Worm (Caenorhabditis elegans) whole organism, L4 larva: ENCODE data around the gene str-248.
"Not testable (repeated sequence)": the region's sequence is repeated elsewhere in the genome, so short reads cannot be mapped to it uniquely, and the experiment has no call there.

Source experiments
- F10B5.3 ChIP-seq: sonication (generic microtip); optimal IDR thresholded peaks from 2 replicates; lab custom pipeline; 2016; ENCODE audit warnings: mild to moderate bottlenecking, missing genetic modification characterization, missing compliant biosample characterization
- F37D6.2 ChIP-seq: sonication (generic microtip); optimal IDR thresholded peaks from 2 replicates; lab custom pipeline; 2016; ENCODE audit warnings: mild to moderate bottlenecking, missing genetic modification characterization, missing compliant biosample characterization
- F44E2.7 ChIP-seq: fragments of 200-800 bp; sonication (Bioruptor generic); IDR thresholded peaks from 2 replicates; pipeline ENCODE4 v2.1.2; 2022; ENCODE audit warnings: missing genetic modification characterization, missing compliant biosample characterization
- Y75B8A.6 ChIP-seq: fragments of 200-800 bp; sonication (Bioruptor generic); IDR thresholded peaks from 2 replicates; pipeline ENCODE4 v1.3.6; 2022; ENCODE audit warnings: missing genetic modification reagents, missing genetic modification characterization, missing compliant biosample characterization
- ZK337.2 ChIP-seq: fragments of 200-800 bp; sonication (Bioruptor generic); IDR thresholded peaks from 2 replicates; pipeline ENCODE4 v1.3.6; 2022; ENCODE audit warnings: missing genetic modification reagents, missing genetic modification characterization, missing compliant biosample characterization
- aha-1 ChIP-seq: fragments of 150-350 bp; peaks from one replicate; lab custom pipeline; 2014; ENCODE audit warnings: missing biosample characterization, missing genetic modification characterization
- arid-1 ChIP-seq: fragments of 200-800 bp; sonication (Bioruptor generic); conservative IDR thresholded peaks from 2 replicates; pipeline ENCODE4 v1.3.6; 2022; ENCODE audit warnings: missing genetic modification reagents, missing genetic modification characterization, missing compliant biosample characterization
- attf-4 ChIP-seq: sonication (generic microtip); optimal IDR thresholded peaks from 3 replicates; lab custom pipeline; 2017; ENCODE audit warnings: missing biosample characterization, missing genetic modification characterization
- ceh-32 ChIP-seq: sonication (generic microtip); optimal IDR thresholded peaks from 2 replicates; lab custom pipeline; 2016; ENCODE audit warnings: mild to moderate bottlenecking, missing genetic modification characterization, missing compliant biosample characterization; ENCODE audit not compliant: poor library complexity
- ceh-62 ChIP-seq: sonication (generic microtip); optimal IDR thresholded peaks from 2 replicates; lab custom pipeline; 2017; ENCODE audit warnings: missing biosample characterization, missing genetic modification characterization
- daf-16 ChIP-seq, 3 experiments: sonication (generic microtip); optimal IDR thresholded peaks; 2 replicates each; lab custom pipeline; 2016 to 2017; ENCODE audit warnings: missing genetic modification characterization in 3 of 3, missing genetic modification reagents in 3 of 3, mild to moderate bottlenecking in 2 of 3, missing compliant biosample characterization in 2 of 3, missing biosample characterization in 1 of 3, moderate library complexity in 1 of 3
- daf-19 ChIP-seq: fragments of 200-800 bp; sonication (Bioruptor generic); conservative IDR thresholded peaks from 2 replicates; pipeline ENCODE4 v1.3.6; 2022; ENCODE audit warnings: missing genetic modification characterization, missing compliant biosample characterization
- dmd-8 ChIP-seq: fragments of 200-800 bp; sonication (Bioruptor generic); IDR thresholded peaks from 2 replicates; pipeline ENCODE4 v1.3.6; 2022; ENCODE audit warnings: missing genetic modification characterization, missing compliant biosample characterization
- dpl-1 ChIP-seq: fragments of 150-350 bp; optimal IDR thresholded peaks from 2 replicates; lab custom pipeline; 2014; ENCODE audit warnings: missing biosample characterization, missing genetic modification reagents, missing genetic modification characterization
- dve-1 ChIP-seq: sonication (generic microtip); optimal IDR thresholded peaks from 2 replicates; lab custom pipeline; 2017; ENCODE audit warnings: antibody characterized with exemption, mild to moderate bottlenecking, missing genetic modification characterization, missing compliant biosample characterization; ENCODE audit not compliant: insufficient read depth
- egl-27 ChIP-seq: sonication (generic microtip); optimal IDR thresholded peaks from 3 replicates; lab custom pipeline; 2017; ENCODE audit warnings: missing biosample characterization, missing genetic modification reagents, missing genetic modification characterization
- egl-43 ChIP-seq: fragments of 200-800 bp; sonication (Bioruptor generic); IDR thresholded peaks from 2 replicates; pipeline ENCODE4 v1.3.6; 2022; ENCODE audit warnings: missing genetic modification reagents, missing genetic modification characterization, missing compliant biosample characterization
- gei-8 ChIP-seq: fragments of 200-800 bp; sonication (Bioruptor generic); optimal IDR thresholded peaks from 2 replicates; lab custom pipeline; 2018; ENCODE audit warnings: mild to moderate bottlenecking, missing genetic modification characterization, missing compliant biosample characterization
- hlh-11 ChIP-seq: fragments of 200-800 bp; sonication (Bioruptor generic); optimal IDR thresholded peaks from 2 replicates; lab custom pipeline; 2018; ENCODE audit warnings: mild to moderate bottlenecking, missing genetic modification characterization, missing compliant biosample characterization
- hlh-30 ChIP-seq: sonication (generic microtip); optimal IDR thresholded peaks from 2 replicates; lab custom pipeline; 2017; ENCODE audit warnings: antibody characterized with exemption, mild to moderate bottlenecking, missing genetic modification characterization, missing compliant biosample characterization; ENCODE audit not compliant: insufficient read depth
- lin-1 ChIP-seq: fragments of 200-800 bp; sonication (Bioruptor generic); IDR thresholded peaks from 2 replicates; pipeline ENCODE4 v1.3.6; 2022; ENCODE audit warnings: missing genetic modification reagents, missing genetic modification characterization, missing compliant biosample characterization
- lin-29 ChIP-seq: fragments of 200-800 bp; sonication (Bioruptor generic); IDR thresholded peaks from 2 replicates; pipeline ENCODE4 v1.3.6; 2022; ENCODE audit warnings: missing genetic modification reagents, missing genetic modification characterization, missing compliant biosample characterization
- lir-3 ChIP-seq: sonication (generic microtip); optimal IDR thresholded peaks from 2 replicates; lab custom pipeline; 2016; ENCODE audit warnings: mild to moderate bottlenecking, missing genetic modification characterization, missing compliant biosample characterization
- lsy-2 ChIP-seq, 2 experiments: fragments of 150-350 bp in 1 of 2; sonication (generic microtip) in 1 of 2; optimal IDR thresholded peaks; 2 replicates each; lab custom pipeline; 2014 to 2017; ENCODE audit warnings: missing biosample characterization in 2 of 2, missing genetic modification characterization in 2 of 2
- madf-5 ChIP-seq, 2 experiments: fragments of 200-800 bp; sonication (Bioruptor generic); IDR thresholded peaks; 2 replicates each; pipeline ENCODE4 v1.3.6; 2022; ENCODE audit warnings: missing compliant biosample characterization in 2 of 2, missing genetic modification characterization in 2 of 2
- mdl-1 ChIP-seq, 2 experiments: fragments of 150-350 bp in 1 of 2; sonication (generic microtip) in 1 of 2; optimal IDR thresholded peaks; 2 replicates each; lab custom pipeline; 2014 to 2017; ENCODE audit warnings: missing biosample characterization in 2 of 2, missing genetic modification characterization in 2 of 2
- mes-2 ChIP-seq: sonication (generic microtip); optimal IDR thresholded peaks from 2 replicates; lab custom pipeline; 2016; ENCODE audit warnings: missing genotype, mild to moderate bottlenecking, missing genetic modification characterization, missing compliant biosample characterization; ENCODE audit not compliant: poor library complexity, severe bottlenecking
- mxl-2 ChIP-seq: fragments of 200-800 bp; sonication (Bioruptor generic); conservative IDR thresholded peaks from 2 replicates; pipeline ENCODE4 v1.3.6; 2022; ENCODE audit warnings: missing genetic modification reagents, missing genetic modification characterization, missing compliant biosample characterization
- nhr-102 ChIP-seq: sonication (generic microtip); optimal IDR thresholded peaks from 2 replicates; lab custom pipeline; 2016; ENCODE audit warnings: mild to moderate bottlenecking, missing genetic modification characterization, moderate library complexity, missing compliant biosample characterization
- nhr-11 ChIP-seq: fragments of 150-350 bp; optimal IDR thresholded peaks from 2 replicates; lab custom pipeline; 2014; ENCODE audit warnings: missing biosample characterization, missing genetic modification characterization
- nhr-111 ChIP-seq: fragments of 200-800 bp; sonication (Bioruptor generic); optimal IDR thresholded peaks from 2 replicates; lab custom pipeline; 2018; ENCODE audit warnings: mild to moderate bottlenecking, missing genetic modification characterization, missing compliant biosample characterization
- nhr-48 ChIP-seq: sonication (generic microtip); optimal IDR thresholded peaks from 2 replicates; lab custom pipeline; 2016; ENCODE audit warnings: mild to moderate bottlenecking, missing genetic modification characterization, missing compliant biosample characterization
- nhr-76 ChIP-seq: fragments of 150-350 bp; optimal IDR thresholded peaks from 2 replicates; lab custom pipeline; 2014; ENCODE audit warnings: missing biosample characterization, missing genetic modification characterization
- pqm-1 ChIP-seq: sonication (generic microtip); optimal IDR thresholded peaks from 2 replicates; lab custom pipeline; 2017; ENCODE audit warnings: missing biosample characterization, missing genetic modification characterization
- set-16 ChIP-seq: fragments of 200-800 bp; sonication (Bioruptor generic); IDR thresholded peaks from 2 replicates; pipeline ENCODE4 v1.3.6; 2022; ENCODE audit warnings: missing genetic modification reagents, missing genetic modification characterization, missing compliant biosample characterization
- spr-3 ChIP-seq: fragments of 200-800 bp; sonication (Bioruptor generic); optimal IDR thresholded peaks from 2 replicates; lab custom pipeline; 2018; ENCODE audit warnings: mild to moderate bottlenecking, missing genetic modification characterization, missing compliant biosample characterization
- tag-97 ChIP-seq: fragments of 200-800 bp; sonication (Bioruptor generic); IDR thresholded peaks from 2 replicates; pipeline ENCODE4 v1.3.6; 2022; ENCODE audit warnings: missing genetic modification characterization, missing compliant biosample characterization
- unc-62 ChIP-seq, 3 experiments: fragments of 150-350 bp in 1 of 3; sonication (generic microtip); optimal IDR thresholded peaks in 2 of 3; peaks in 1 of 3; 1 replicate in 1 of 3; 2 replicates in 2 of 3; lab custom pipeline; 2014 to 2017; ENCODE audit warnings: missing biosample characterization in 3 of 3, missing genetic modification characterization in 3 of 3, missing genetic modification reagents in 3 of 3, missing genotype in 1 of 3
- zag-1 ChIP-seq: fragments of 150-350 bp; optimal IDR thresholded peaks from 2 replicates; lab custom pipeline; 2014; ENCODE audit warnings: missing biosample characterization, missing genetic modification characterization
- ztf-11 ChIP-seq: fragments of 150-350 bp; optimal IDR thresholded peaks from 2 replicates; lab custom pipeline; 2014; ENCODE audit warnings: missing biosample characterization, missing genetic modification characterization

The str-248 gene

ce11 chrV:15629543-15629942 is at the start of gene str-248:
Gene str-248 (minus strand): TSS chrV:15629643.
- TF ChIP-seq aha-1 (tag; lab: Kevin White, UChicago) (peak; percentile 8), ztf-11 (tag; lab: Kevin White, UChicago) (no peak)

- TF ChIP-seq lir-3 (no peak), nhr-102 (tag; lab: Kevin White, UChicago) (no peak), F37D6.2 (tag; lab: Kevin White, UChicago) (no peak), F10B5.3 (tag; lab: Kevin White, UChicago) (no peak), dve-1 (tag; lab: Kevin White, UChicago) (no peak), spr-3 (GFP tag; lab: Kevin White, UChicago) (no peak), nhr-11 (tag; lab: Kevin White, UChicago) (no peak), madf-5 (GFP tag; IDR thresholded peaks at IDR 0.05; lab: Robert Waterston, UW) (no peak), mdl-1 (tag; optimal IDR thresholded peaks at IDR 0.05; lab: Kevin White, UChicago) (no peak)
- TF ChIP-seq, all 104 proteins: peak for 0
Observed at ce11 chrV:15677222-15677621, 47.8 kb upstream of the str-248 start, which contains the start of gene nhr-52. Gene nhr-52 (plus strand): TSS chrV:15677522.

DNA sequence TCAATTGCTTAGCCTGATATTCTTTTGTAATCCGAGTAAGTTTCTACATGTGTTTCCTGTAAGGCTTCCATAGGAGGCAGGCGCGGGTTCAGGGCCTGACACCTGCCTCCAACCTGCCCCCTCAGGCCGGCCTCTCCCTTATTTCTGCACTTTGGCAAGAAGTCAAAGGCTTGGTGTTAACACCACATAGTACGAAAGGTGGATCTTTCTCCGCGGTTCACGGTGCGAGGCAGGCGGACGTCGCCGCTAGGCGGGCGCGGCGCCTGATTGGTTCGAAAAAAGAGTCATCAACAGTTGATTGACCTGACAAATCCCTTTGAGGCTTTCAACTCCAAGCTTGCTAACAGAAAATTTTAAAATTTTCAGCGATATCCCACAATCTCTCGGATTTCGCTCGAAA is 45.5 kb upstream of the str-248 start:
- TF ChIP-seq dmd-8 (0 out of 2 replicates have a peak, but pooled peaks have one; percentile 31), set-16 (peak; percentile 55), hlh-30 (tag; lab: Kevin White, UChicago) (no peak), madf-5 (GFP tag; IDR thresholded peaks at IDR 0.05; lab: Robert Waterston, UW) (no peak)

- no peak for TF ChIP-seq daf-16 (GFP tag; optimal IDR thresholded peaks at IDR 0.05; lab: Kevin White, UChicago)
- TF ChIP-seq daf-16 (tag; optimal IDR thresholded peaks at IDR 0.05; lab: Kevin White, UChicago): no peak
- no peak for TF ChIP-seq mes-2 (tag; lab: Kevin White, UChicago)
- no peak for TF ChIP-seq zag-1
- TF ChIP-seq spr-3 (GFP tag; lab: Kevin White, UChicago): no peak
- no peak for TF ChIP-seq set-16
- TF ChIP-seq egl-43 (GFP tag; lab: Robert Waterston, UW): no peak
- no peak for TF ChIP-seq pqm-1 (tag; lab: Kevin White, UChicago)
- no peak for TF ChIP-seq nhr-48 (tag; lab: Kevin White, UChicago)
- TF ChIP-seq F44E2.7 (GFP tag; lab: Robert Waterston, UW): no peak
- no peak for TF ChIP-seq nhr-76 (tag; lab: Kevin White, UChicago)
Observed at ce11 chrV:15673707-15674106, 44.3 kb upstream of the str-248 start, which contains the start of gene nhr-51. Gene nhr-51 (plus strand): TSS chrV:15674007.

ce11 chrV:15670139-15670538 is 40.7 kb upstream of the str-248 start, which contains the start of gene K06B4.15:
Gene K06B4.15 (plus strand): TSS chrV:15670439.
- not testable (repeated sequence) for TF ChIP-seq arid-1; pqm-1 (tag; lab: Kevin White, UChicago); lsy-2 (tag; optimal IDR thresholded peaks at IDR 0.05; lab: Kevin White, UChicago)
- TF ChIP-seq, all 104 proteins: peak for 0; not testable (repeated sequence) for 104

ce11 chrV:15668870-15669269 is 39.4 kb upstream of the str-248 start, which contains the start of gene K06B4.4:
Gene K06B4.4 (plus strand): TSS chrV:15669170.
- TF ChIP-seq zag-1 (no peak), madf-5 (GFP tag; IDR thresholded peaks at IDR 0.05; lab: Robert Waterston, UW) (no peak), lin-29 (no peak), lin-1 (GFP tag; lab: Robert Waterston, UW) (no peak), tag-97 (GFP tag; lab: Robert Waterston, UW) (no peak), ceh-62 (tag; lab: Kevin White, UChicago) (no peak), ceh-32 (tag; lab: Kevin White, UChicago) (no peak), dpl-1 (GFP tag; lab: Kevin White, UChicago) (no peak), egl-27 (no peak), gei-8 (GFP tag; lab: Kevin White, UChicago) (no peak), attf-4 (tag; lab: Kevin White, UChicago) (no peak), nhr-111 (GFP tag; lab: Kevin White, UChicago) (no peak), mes-2 (tag; lab: Kevin White, UChicago) (no peak), mxl-2 (GFP tag; lab: Robert Waterston, UW) (no peak), aha-1 (tag; lab: Kevin White, UChicago) (no peak), ZK337.2 (GFP tag; lab: Robert Waterston, UW) (no peak), unc-62 (GFP tag; optimal IDR thresholded peaks at IDR 0.05 in 1 of 2; lab: Kevin White, UChicago) (no peak), unc-62 (tag; optimal IDR thresholded peaks at IDR 0.05; lab: Kevin White, UChicago) (no peak), daf-19 (no peak), hlh-11 (tag; lab: Kevin White, UChicago) (no peak), Y75B8A.6 (no peak)
